Worm (Caenorhabditis elegans): Measurements from ENCODE around the gene str-229.

The str-229 gene

ce11 chrV:3921635-3922034, 19.3 kb upstream of the str-229 start, which contains the start of gene srx-65:
Gene srx-65, plus strand, starts transcription at chrV:3921935.
- no peak for TF ChIP-seq lin-39 (tag; optimal IDR thresholded peaks at IDR 0.05)
- no peak for TF ChIP-seq efl-1 (optimal IDR thresholded peaks at IDR 0.05)
- peak in 1 of 2 experiments; percentile 36 for TF ChIP-seq efl-1 (GFP tag; optimal IDR thresholded peaks at IDR 0.05 in 1 of 2)

DNA sequence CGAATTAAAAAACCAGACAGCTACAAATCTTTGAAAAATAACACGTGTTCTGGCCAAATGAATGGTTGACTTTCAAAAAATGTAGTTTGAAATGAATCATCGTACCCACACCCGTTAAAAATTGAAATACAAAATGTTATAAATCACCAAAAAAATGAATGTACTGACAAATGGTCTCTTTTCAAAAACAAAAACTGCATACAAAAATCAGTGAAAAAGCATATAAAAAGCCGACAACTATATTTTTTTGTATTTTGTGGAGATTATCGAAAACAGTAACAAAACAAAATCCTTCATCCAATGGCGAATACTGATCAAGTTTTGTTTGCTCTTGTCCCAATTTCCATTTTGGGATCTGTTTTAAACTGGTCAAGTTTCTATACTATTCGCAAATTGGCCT, 16.9 kb upstream of the str-229 start, which contains the start of gene srx-66:
Gene srx-66 (plus strand): TSS at position 301 of the 400 bp plus-strand sequence.
- TF ChIP-seq ces-1 (GFP tag; optimal IDR thresholded peaks at IDR 0.05), result no peak
- TF ChIP-seq pax-3 (tag; optimal IDR thresholded peaks at IDR 0.05), result no peak
- TF ChIP-seq fkh-8 (tag; optimal IDR thresholded peaks at IDR 0.05), result no peak
- no peak for TF ChIP-seq lin-15B (tag; optimal IDR thresholded peaks at IDR 0.05)

DNA sequence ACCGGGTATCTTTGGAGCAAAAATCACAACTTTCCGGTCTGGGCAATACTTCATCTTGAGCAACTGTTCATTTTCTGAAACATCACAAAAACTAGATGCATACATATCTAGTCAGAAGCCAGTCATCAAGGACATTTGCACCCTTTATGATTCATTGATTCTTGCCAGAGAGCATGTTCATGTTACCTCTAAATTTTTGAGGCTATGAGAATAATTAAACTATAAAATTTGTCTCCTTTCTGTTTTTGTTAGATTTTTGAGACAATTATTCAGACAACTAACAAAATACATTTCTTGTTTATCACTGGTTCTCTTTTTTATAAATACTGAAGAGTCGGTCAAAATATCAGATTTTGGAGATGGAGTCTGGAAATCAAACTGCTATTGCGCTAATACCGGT, 14.1 kb upstream of the str-229 start, which contains the start of gene srx-67:
Gene srx-67 (plus strand): TSS at position 301 of the 400 bp plus-strand sequence.
- TF ChIP-seq sup-37 (GFP tag; optimal IDR thresholded peaks at IDR 0.05) (no peak), lir-3 (tag; optimal IDR thresholded peaks at IDR 0.05; ENCODE audit: poor library complexity) (no peak), aly-2 (tag; optimal IDR thresholded peaks at IDR 0.05) (no peak), grh-1 (GFP tag; IDR thresholded peaks at IDR 0.05) (no peak), fkh-10 (GFP tag; optimal IDR thresholded peaks at IDR 0.05) (no peak), C34B4.2 (tag; optimal IDR thresholded peaks at IDR 0.05) (no peak), vab-15 (tag; optimal IDR thresholded peaks at IDR 0.05) (no peak), zag-1 (tag; optimal IDR thresholded peaks at IDR 0.05) (no peak), blmp-1 (tag; optimal IDR thresholded peaks at IDR 0.05) (no peak), nhr-76 (tag; optimal IDR thresholded peaks at IDR 0.05) (no peak), unc-86 (tag; optimal IDR thresholded peaks at IDR 0.05) (no peak), hlh-4 (tag; optimal IDR thresholded peaks at IDR 0.05) (no peak), nhr-84 (tag; optimal IDR thresholded peaks at IDR 0.05) (no peak), ama-1 (optimal IDR thresholded peaks at IDR 0.05) (no peak), sox-4 (tag; optimal IDR thresholded peaks at IDR 0.05) (no peak), rnt-1 (tag; optimal IDR thresholded peaks at IDR 0.05) (no peak)

DNA sequence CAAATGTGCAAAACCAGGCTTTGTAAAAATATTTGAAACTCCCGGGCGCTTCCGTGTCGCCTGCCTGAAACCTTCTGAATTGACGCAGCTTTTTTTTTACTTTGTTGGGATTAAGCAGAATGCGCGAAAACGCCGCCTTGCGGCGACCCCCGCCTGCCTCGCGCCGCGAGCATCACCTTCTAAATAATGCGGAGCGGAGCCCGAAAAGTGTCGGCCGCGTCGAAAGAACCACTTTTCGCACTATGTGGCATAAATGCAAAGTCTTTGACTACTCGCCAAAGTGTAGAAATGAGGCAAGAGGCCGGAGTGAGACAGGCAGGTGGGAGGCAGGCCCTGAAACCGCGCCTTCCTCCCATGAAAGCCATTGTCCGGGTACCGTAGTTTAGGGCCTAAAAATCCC, 10.8 kb upstream of the str-229 start:
- TF ChIP-seq mep-1 (tag; optimal IDR thresholded peaks at IDR 0.05), result no peak
- no peak for TF ChIP-seq pax-3 (tag; optimal IDR thresholded peaks at IDR 0.05)
- TF ChIP-seq elt-2 (tag; optimal IDR thresholded peaks at IDR 0.05), result no peak
- no peak for TF ChIP-seq mdl-1 (tag; optimal IDR thresholded peaks at IDR 0.05)
- TF ChIP-seq nhr-47 (tag; optimal IDR thresholded peaks at IDR 0.05), result no peak
- no peak for TF ChIP-seq unc-30 (tag; optimal IDR thresholded peaks at IDR 0.05)
- TF ChIP-seq pag-3 (tag; optimal IDR thresholded peaks at IDR 0.05; ENCODE audit: borderline replicate concordance, insufficient read depth), result no peak
- no peak for TF ChIP-seq grh-1 (GFP tag; IDR thresholded peaks at IDR 0.05)
- TF ChIP-seq aly-2 (tag; optimal IDR thresholded peaks at IDR 0.05), result no peak
- no peak for TF ChIP-seq hlh-4 (tag; optimal IDR thresholded peaks at IDR 0.05)
- no peak for TF ChIP-seq dsc-1 (tag; optimal IDR thresholded peaks at IDR 0.05)
- no peak for TF ChIP-seq fkh-10 (GFP tag; optimal IDR thresholded peaks at IDR 0.05)
- TF ChIP-seq nhr-12 (tag; optimal IDR thresholded peaks at IDR 0.05), result no peak
- no peak for TF ChIP-seq jun-1 (tag; optimal IDR thresholded peaks at IDR 0.05)
- TF ChIP-seq aha-1 (tag; optimal IDR thresholded peaks at IDR 0.05), result no peak
- TF ChIP-seq nhr-19 (GFP tag; conservative IDR thresholded peaks at IDR 0.05), result no peak
- no peak for TF ChIP-seq zag-1 (tag; optimal IDR thresholded peaks at IDR 0.05)
- no peak for TF ChIP-seq egl-27 (tag; optimal IDR thresholded peaks at IDR 0.05)

DNA sequence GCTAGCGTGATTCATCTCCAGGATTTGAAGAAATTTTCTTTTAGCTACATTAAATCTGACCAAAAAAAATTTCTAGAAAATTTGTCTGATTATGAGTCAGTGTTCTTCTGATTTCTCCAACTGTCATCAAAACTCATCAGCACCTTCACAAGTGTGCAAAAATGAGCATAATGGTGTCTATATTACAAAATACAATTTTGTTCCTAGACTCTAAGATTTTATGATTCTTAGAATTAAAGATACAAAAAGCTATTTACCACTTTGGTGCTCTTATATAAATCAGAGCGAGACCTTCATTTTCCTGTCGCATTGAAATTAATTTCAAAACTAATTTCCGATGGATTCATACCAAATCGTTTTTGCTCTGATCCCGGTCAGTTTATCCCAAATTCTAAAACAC, 10.1 kb upstream of the str-229 start, which contains the start of gene srx-68:
Gene srx-68 (plus strand): TSS at position 301 of the 400 bp plus-strand sequence.
- no peak for TF ChIP-seq jun-1 (tag; optimal IDR thresholded peaks at IDR 0.05)
- no peak for TF ChIP-seq unc-30 (tag; optimal IDR thresholded peaks at IDR 0.05)
- TF ChIP-seq nhr-237 (tag; optimal IDR thresholded peaks at IDR 0.05), result no peak
- no peak for TF ChIP-seq tbx-2 (tag; optimal IDR thresholded peaks at IDR 0.05)
- no peak for TF ChIP-seq nhr-12 (tag; optimal IDR thresholded peaks at IDR 0.05)
- TF ChIP-seq lin-13 (GFP tag; optimal IDR thresholded peaks at IDR 0.05), result no peak
- no peak for TF ChIP-seq nhr-11 (tag; optimal IDR thresholded peaks at IDR 0.05)
- TF ChIP-seq skn-1 (tag; optimal IDR thresholded peaks at IDR 0.05), result no peak
- TF ChIP-seq ceh-82 (tag; optimal IDR thresholded peaks at IDR 0.05), result no peak
- TF ChIP-seq ceh-88 (GFP tag; IDR thresholded peaks at IDR 0.05), result no peak
- TF ChIP-seq efl-3 (GFP tag; optimal IDR thresholded peaks at IDR 0.05), result no peak
- no peak for TF ChIP-seq unc-130 (tag; optimal IDR thresholded peaks at IDR 0.05)
- no peak for TF ChIP-seq fkh-4 (tag; optimal IDR thresholded peaks at IDR 0.05; ENCODE audit: borderline replicate concordance)
- TF ChIP-seq nhr-85 (tag), result no peak
- TF ChIP-seq lir-3 (tag; optimal IDR thresholded peaks at IDR 0.05; ENCODE audit: poor library complexity), result no peak
- no peak for TF ChIP-seq nhr-28 (tag; optimal IDR thresholded peaks at IDR 0.05)
- TF ChIP-seq ama-1 (optimal IDR thresholded peaks at IDR 0.05), result no peak
- TF ChIP-seq ceh-63 (GFP tag; optimal IDR thresholded peaks at IDR 0.05), result no peak
